Worm (Caenorhabditis elegans): ENCODE data around the gene F17C11.4.

- TF ChIP-seq lin-11 (tag; optimal IDR thresholded peaks at IDR 0.05), result no peak
- no peak for TF ChIP-seq lim-6 (tag; optimal IDR thresholded peaks at IDR 0.05)
- no peak for TF ChIP-seq ceh-48 (tag; optimal IDR thresholded peaks at IDR 0.05)
- no peak for TF ChIP-seq pqm-1 (tag; optimal IDR thresholded peaks at IDR 0.05)
- no peak for TF ChIP-seq fkh-10 (GFP tag; optimal IDR thresholded peaks at IDR 0.05)
- no peak for TF ChIP-seq nfya-1 (tag; optimal IDR thresholded peaks at IDR 0.05)
Observed at ce11 chrV:11002434-11002833, 50.8 kb downstream of the F17C11.4 start, which contains the start of gene F53B7.4.
